Fruit fly (Drosophila melanogaster) whole organism, wandering third instar larva: ENCODE results near the gene CG7326.

Experiments used
- CG9705 ChIP-seq: fragments of 200-800 bp; sonication (Bioruptor generic); optimal IDR thresholded peaks from 2 replicates; lab custom pipeline; 2018; ENCODE audit warnings: missing biosample characterization, mild to moderate bottlenecking, missing genetic modification characterization
- Dfd ChIP-seq: fragments of >200 bp; optimal IDR thresholded peaks from 2 replicates; lab custom pipeline; 2017; ENCODE audit warnings: missing biosample characterization, missing genetic modification characterization
- Dif ChIP-seq: fragments of 200-275, 200-300 bp; sonication (Bioruptor generic); optimal IDR thresholded peaks from 2 replicates; lab custom pipeline; 2018; ENCODE audit warnings: missing biosample characterization, missing genetic modification characterization; ENCODE audit not compliant: partially characterized antibody
- Hr83 ChIP-seq: fragments of 200-300 bp; sonication (Bioruptor generic); optimal IDR thresholded peaks from 2 replicates; lab custom pipeline; 2016; ENCODE audit warnings: missing biosample characterization, mild to moderate bottlenecking, missing genetic modification characterization, moderate library complexity; ENCODE audit not compliant: poor library complexity, severe bottlenecking
- OdsH ChIP-seq: fragments of 200-800 bp; sonication (Bioruptor generic); optimal IDR thresholded peaks from 2 replicates; lab custom pipeline; 2016; ENCODE audit warnings: missing biosample characterization, mild to moderate bottlenecking, missing genetic modification characterization
- Sp1 ChIP-seq: fragments of 200-800 bp; sonication (Bioruptor generic); optimal IDR thresholded peaks from 3 replicates; lab custom pipeline; 2019; ENCODE audit warnings: missing biosample characterization, mild to moderate bottlenecking, missing genetic modification characterization, moderate library complexity
- lola ChIP-seq: fragments of >200 bp; optimal IDR thresholded peaks from 2 replicates; lab custom pipeline; 2017; ENCODE audit warnings: missing biosample characterization, missing genetic modification characterization
- pan ChIP-seq: fragments of >200 bp; optimal IDR thresholded peaks from 2 replicates; lab custom pipeline; 2017
- rgr ChIP-seq: fragments of 200-800 bp; sonication (Bioruptor generic); optimal IDR thresholded peaks from 3 replicates; lab custom pipeline; 2016; ENCODE audit warnings: missing biosample characterization, mild to moderate bottlenecking, missing genetic modification characterization

DNA sequence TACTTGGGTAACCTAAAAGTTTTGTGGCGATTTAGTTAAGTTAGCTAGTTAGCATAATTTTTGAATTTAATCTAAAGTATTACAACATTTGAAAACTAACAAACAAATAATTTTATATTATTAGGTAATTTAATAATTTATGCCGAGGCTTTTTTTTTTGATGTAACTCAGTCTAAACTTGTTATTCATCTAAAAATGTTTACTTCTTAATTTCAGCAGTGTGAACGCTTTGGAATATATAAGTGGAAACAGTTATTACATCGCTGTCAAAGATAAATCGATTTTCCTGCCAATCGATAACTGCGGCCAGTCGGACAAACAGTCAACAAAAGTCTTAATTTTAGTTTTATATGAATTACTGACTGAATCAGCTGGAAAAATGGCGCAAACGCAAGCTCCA lies 5.7 kb downstream of the CG7326 start, which contains the start of gene Usp39:
- TF ChIP-seq Dif (no peak), OdsH (GFP tag; lab: Kevin White, UChicago) (no peak), CG9705 (GFP tag; lab: Kevin White, UChicago) (no peak), pan (no peak), Sp1 (GFP tag; lab: Kevin White, UChicago) (no peak), lola (no peak), rgr (GFP tag; lab: Kevin White, UChicago) (no peak), Hr83 (no peak), Dfd (no peak)
